Worm (Caenorhabditis elegans) whole organism, L1 larva: ENCODE results near the gene npr-10.
A peak's percentile ranks its signal among the peaks of the same experiment; 100 is the strongest.

Experiments
- C04F5.9 ChIP-seq: sonication (generic microtip); optimal IDR thresholded peaks from 2 replicates; lab custom pipeline; 2016; ENCODE audit warnings: missing genetic modification characterization, missing compliant biosample characterization
- C16A3.4 ChIP-seq: fragments of 150-350 bp; optimal IDR thresholded peaks from 2 replicates; lab custom pipeline; 2014; ENCODE audit warnings: missing biosample characterization, missing genetic modification characterization
- C34B4.2 ChIP-seq: sonication (generic microtip); optimal IDR thresholded peaks from 2 replicates; lab custom pipeline; 2017; ENCODE audit warnings: mild to moderate bottlenecking, missing genetic modification characterization, missing compliant biosample characterization
- F16B12.6 ChIP-seq: fragments of 150-350 bp; optimal IDR thresholded peaks from 2 replicates; lab custom pipeline; 2014; ENCODE audit warnings: missing biosample characterization, missing genetic modification characterization
- Y116A8C.19 ChIP-seq: sonication (generic microtip); optimal IDR thresholded peaks from 2 replicates; lab custom pipeline; 2016; ENCODE audit warnings: missing compliant biosample characterization, missing genetic modification characterization, borderline replicate concordance
- aha-1 ChIP-seq: fragments of 150-350 bp; optimal IDR thresholded peaks from 2 replicates; lab custom pipeline; 2014; ENCODE audit warnings: missing biosample characterization, missing genetic modification characterization
- aly-2 ChIP-seq: fragments of 150-350 bp; optimal IDR thresholded peaks from 2 replicates; lab custom pipeline; 2014; ENCODE audit warnings: missing biosample characterization, missing genetic modification characterization
- ama-1 ChIP-seq: fragments of 150-350 bp; optimal IDR thresholded peaks from 2 replicates; lab custom pipeline; 2014
- blmp-1 ChIP-seq: fragments of 150-350 bp; optimal IDR thresholded peaks from 2 replicates; lab custom pipeline; 2014; ENCODE audit warnings: missing biosample characterization, missing genetic modification characterization
- ceh-88 ChIP-seq: fragments of 200-800 bp; sonication (Bioruptor generic); IDR thresholded peaks from 2 replicates; pipeline ENCODE4 v1.3.6; 2022; ENCODE audit warnings: missing genetic modification characterization, missing compliant biosample characterization
- ceh-90 ChIP-seq: sonication (generic microtip); optimal IDR thresholded peaks from 2 replicates; lab custom pipeline; 2016; ENCODE audit warnings: missing genetic modification characterization, missing compliant biosample characterization
- efl-3 ChIP-seq: fragments of 200-800 bp; sonication (Bioruptor generic); optimal IDR thresholded peaks from 2 replicates; lab custom pipeline; 2018; ENCODE audit warnings: mild to moderate bottlenecking, missing genetic modification characterization, missing compliant biosample characterization
- egl-13 ChIP-seq: sonication (generic microtip); optimal IDR thresholded peaks from 2 replicates; lab custom pipeline; 2016; ENCODE audit warnings: missing genotype, missing genetic modification reagents, missing genetic modification characterization, missing compliant biosample characterization
- egl-27 ChIP-seq, 2 experiments: fragments of 150-350 bp in 1 of 2; sonication (generic microtip); optimal IDR thresholded peaks; 3 replicates each; lab custom pipeline; 2017 to 2018; ENCODE audit warnings: missing biosample characterization in 2 of 2, missing genetic modification characterization in 2 of 2, missing genetic modification reagents in 2 of 2
- elt-2 ChIP-seq: sonication (generic microtip); optimal IDR thresholded peaks from 2 replicates; lab custom pipeline; 2016; ENCODE audit warnings: missing genetic modification characterization, mild to moderate bottlenecking, inconsistent platforms, missing compliant biosample characterization, missing genetic modification reagents
- elt-3 ChIP-seq, 6 experiments: fragments of 150-350 bp in 1 of 6; sonication (generic microtip); optimal IDR thresholded peaks; 2 replicates each; lab custom pipeline; 2017 to 2018; ENCODE audit warnings: missing biosample characterization in 6 of 6, missing genetic modification characterization in 6 of 6, inconsistent platforms in 1 of 6
- ets-5 ChIP-seq: fragments of 200-800 bp; sonication (Bioruptor generic); IDR thresholded peaks from 2 replicates; pipeline ENCODE4 v1.3.6; 2022; ENCODE audit warnings: missing genetic modification characterization, missing compliant biosample characterization
- fkh-10 ChIP-seq: sonication (generic microtip); optimal IDR thresholded peaks from 2 replicates; lab custom pipeline; 2017; ENCODE audit warnings: missing biosample characterization, missing genetic modification reagents, missing genetic modification characterization
- fkh-4 ChIP-seq: sonication (generic microtip); optimal IDR thresholded peaks from 2 replicates; lab custom pipeline; 2016; ENCODE audit warnings: missing compliant biosample characterization, missing genetic modification characterization, borderline replicate concordance
- fos-1 ChIP-seq: fragments of 150-350 bp; optimal IDR thresholded peaks from 2 replicates; lab custom pipeline; 2014; ENCODE audit warnings: missing biosample characterization, missing genetic modification characterization
- grh-1 ChIP-seq: fragments of 200-800 bp; sonication (Bioruptor generic); IDR thresholded peaks from 2 replicates; pipeline ENCODE4 v1.3.6; 2022; ENCODE audit warnings: missing genetic modification reagents, missing genetic modification characterization, missing compliant biosample characterization
- hlh-17 ChIP-seq: fragments of 200-800 bp; sonication (Bioruptor generic); optimal IDR thresholded peaks from 2 replicates; lab custom pipeline; 2018; ENCODE audit warnings: missing genetic modification characterization, mild to moderate bottlenecking, missing compliant biosample characterization, moderate library complexity, borderline replicate concordance
- hlh-4 ChIP-seq: sonication (generic microtip); optimal IDR thresholded peaks from 2 replicates; lab custom pipeline; 2016; ENCODE audit warnings: mild to moderate bottlenecking, missing genetic modification characterization, missing compliant biosample characterization
- hpl-2 ChIP-seq: fragments of 150-350 bp; optimal IDR thresholded peaks from 2 replicates; lab custom pipeline; 2014; ENCODE audit warnings: missing biosample characterization, missing genetic modification reagents, missing genetic modification characterization
- lin-35 ChIP-seq, 2 experiments: fragments of 150-350 bp; optimal IDR thresholded peaks; 2 replicates each; lab custom pipeline; 2014; ENCODE audit warnings: missing biosample characterization in 2 of 2, missing genetic modification characterization in 2 of 2, missing genetic modification reagents in 2 of 2
- lin-39 ChIP-seq: fragments of 150-350 bp; optimal IDR thresholded peaks from 2 replicates; lab custom pipeline; 2014; ENCODE audit warnings: missing biosample characterization, missing genetic modification reagents, missing genetic modification characterization
- lir-3 ChIP-seq: sonication (generic microtip); optimal IDR thresholded peaks from 2 replicates; lab custom pipeline; 2016; ENCODE audit warnings: mild to moderate bottlenecking, missing genetic modification characterization, moderate library complexity, missing compliant biosample characterization; ENCODE audit not compliant: poor library complexity
- mab-9 ChIP-seq: fragments of 200-800 bp; sonication (Bioruptor generic); IDR thresholded peaks from 2 replicates; pipeline ENCODE4 v1.3.6; 2022; ENCODE audit warnings: missing genetic modification reagents, missing genetic modification characterization, missing compliant biosample characterization
- mdl-1 ChIP-seq, 2 experiments: fragments of 150-350 bp; optimal IDR thresholded peaks; 2 replicates each; lab custom pipeline; 2014 to 2017; ENCODE audit warnings: missing biosample characterization in 2 of 2, missing genetic modification characterization in 2 of 2, inconsistent platforms in 1 of 2
- mep-1 ChIP-seq: fragments of 150-350 bp; optimal IDR thresholded peaks from 2 replicates; lab custom pipeline; 2014; ENCODE audit warnings: missing biosample characterization, missing genetic modification characterization
- nhr-11 ChIP-seq: fragments of 150-350 bp; optimal IDR thresholded peaks from 2 replicates; lab custom pipeline; 2014; ENCODE audit warnings: missing biosample characterization, missing genetic modification characterization
- nhr-12 ChIP-seq: sonication (generic microtip); optimal IDR thresholded peaks from 2 replicates; lab custom pipeline; 2017; ENCODE audit warnings: missing biosample characterization, missing genetic modification characterization
- nhr-20 ChIP-seq: sonication (generic microtip); optimal IDR thresholded peaks from 2 replicates; lab custom pipeline; 2016; ENCODE audit warnings: mild to moderate bottlenecking, missing genetic modification characterization, missing compliant biosample characterization
- nhr-28 ChIP-seq: fragments of 150-350 bp; optimal IDR thresholded peaks from 2 replicates; lab custom pipeline; 2014; ENCODE audit warnings: missing biosample characterization, missing genetic modification characterization
- nhr-47 ChIP-seq: sonication (generic microtip); optimal IDR thresholded peaks from 2 replicates; lab custom pipeline; 2016; ENCODE audit warnings: mild to moderate bottlenecking, missing genetic modification characterization, moderate library complexity, missing compliant biosample characterization
- nhr-76 ChIP-seq: sonication (generic microtip); optimal IDR thresholded peaks from 2 replicates; lab custom pipeline; 2017; ENCODE audit warnings: missing biosample characterization, missing genetic modification characterization
- nhr-77 ChIP-seq: fragments of 150-350 bp; optimal IDR thresholded peaks from 2 replicates; lab custom pipeline; 2014; ENCODE audit warnings: missing biosample characterization, missing genetic modification characterization
- nhr-85 ChIP-seq: sonication (generic microtip); peaks from one replicate; lab custom pipeline; 2016; ENCODE audit warnings: missing genetic modification characterization, inconsistent platforms, missing compliant biosample characterization
- pag-3 ChIP-seq: sonication (generic microtip); optimal IDR thresholded peaks from 2 replicates; lab custom pipeline; 2017; ENCODE audit warnings: missing genetic modification characterization, mild to moderate bottlenecking, missing compliant biosample characterization, antibody characterized with exemption, borderline replicate concordance; ENCODE audit not compliant: insufficient read depth
- pqm-1 ChIP-seq: sonication (generic microtip); optimal IDR thresholded peaks from 3 replicates; lab custom pipeline; 2017; ENCODE audit warnings: missing biosample characterization, missing genetic modification characterization
- skn-1 ChIP-seq: fragments of 150-350 bp; optimal IDR thresholded peaks from 2 replicates; lab custom pipeline; 2014; ENCODE audit warnings: missing biosample characterization, missing genetic modification characterization
- snpc-4 ChIP-seq: fragments of 150-350 bp; optimal IDR thresholded peaks from 2 replicates; lab custom pipeline; 2014; ENCODE audit warnings: missing biosample characterization, missing genetic modification characterization
- snu-23 ChIP-seq: sonication (generic microtip); optimal IDR thresholded peaks from 2 replicates; lab custom pipeline; 2016; ENCODE audit warnings: missing genetic modification characterization, missing compliant biosample characterization
- sox-4 ChIP-seq: sonication (generic microtip); optimal IDR thresholded peaks from 2 replicates; lab custom pipeline; 2016; ENCODE audit warnings: missing genetic modification characterization, missing compliant biosample characterization
- sptf-1 ChIP-seq: fragments of 150-350 bp; optimal IDR thresholded peaks from 2 replicates; lab custom pipeline; 2014; ENCODE audit warnings: missing biosample characterization, missing genetic modification characterization
- sup-37 ChIP-seq: fragments of 200-800 bp; sonication (Bioruptor generic); optimal IDR thresholded peaks from 2 replicates; lab custom pipeline; 2018; ENCODE audit warnings: mild to moderate bottlenecking, missing genetic modification characterization, missing compliant biosample characterization
- tlp-1 ChIP-seq: fragments of 150-350 bp; optimal IDR thresholded peaks from 2 replicates; lab custom pipeline; 2014; ENCODE audit warnings: missing biosample characterization, missing genetic modification characterization
- unc-130 ChIP-seq: fragments of 150-350 bp; optimal IDR thresholded peaks from 2 replicates; lab custom pipeline; 2017; ENCODE audit warnings: missing biosample characterization, missing genetic modification characterization, inconsistent platforms
- unc-62 ChIP-seq: fragments of 150-350 bp; optimal IDR thresholded peaks from 2 replicates; lab custom pipeline; 2014; ENCODE audit warnings: missing biosample characterization, missing genetic modification reagents, missing genetic modification characterization
- vab-15 ChIP-seq: sonication (generic microtip); optimal IDR thresholded peaks from 2 replicates; lab custom pipeline; 2017; ENCODE audit warnings: missing genotype, mild to moderate bottlenecking, missing genetic modification characterization, missing compliant biosample characterization
- zip-4 ChIP-seq: fragments of 200-800 bp; sonication (Bioruptor generic); optimal IDR thresholded peaks from 2 replicates; lab custom pipeline; 2018; ENCODE audit warnings: mild to moderate bottlenecking, missing genetic modification characterization, moderate library complexity, missing compliant biosample characterization
- ztf-11 ChIP-seq, 2 experiments: sonication (generic microtip); optimal IDR thresholded peaks; 2 replicates each; lab custom pipeline; 2016 to 2017; ENCODE audit warnings: missing genetic modification characterization in 2 of 2, missing biosample characterization in 1 of 2, missing compliant biosample characterization in 1 of 2

Gene npr-10

ce11 chrX:12975595-12976089 is 56.9 kb downstream of the npr-10 start, which contains the start of gene ppk-3:
ppk-3 (minus strand) TSS chrX:12975645.
- TF ChIP-seq nhr-12 (no peak), ets-5 (no peak), mep-1 (tag; lab: Kevin White, UChicago) (peak; percentile 93), sox-4 (tag; lab: Kevin White, UChicago) (peak; percentile 33), snpc-4 (tag; lab: Kevin White, UChicago) (peak; percentile 70), C34B4.2 (no peak), unc-62 (GFP tag; lab: Kevin White, UChicago) (no peak), ceh-90 (tag; lab: Kevin White, UChicago) (no peak), lir-3 (tag; lab: Kevin White, UChicago) (peak; percentile 66), hlh-4 (tag; lab: Kevin White, UChicago) (no peak), blmp-1 (tag; lab: Kevin White, UChicago) (peak; percentile 88), lin-39 (tag; lab: Kevin White, UChicago) (peak; percentile 81), fkh-4 (tag; lab: Kevin White, UChicago) (no peak), ztf-11 (tag; optimal IDR thresholded peaks at IDR 0.05; lab: Kevin White, UChicago) (peak in 1 of 2 experiments; percentile 50), mab-9 (GFP tag; lab: Robert Waterston, UW) (peak; percentile 36), ceh-88 (GFP tag; lab: Robert Waterston, UW) (peak; percentile 61), mdl-1 (tag; optimal IDR thresholded peaks at IDR 0.05; lab: Kevin White, UChicago) (peak in 1 of 2 experiments; percentile 82), tlp-1 (tag; lab: Kevin White, UChicago) (no peak), fos-1 (tag; lab: Kevin White, UChicago) (peak; percentile 72), zip-4 (peak; percentile 49), ama-1 (lab: Kevin White, UChicago) (no peak), hpl-2 (peak; percentile 20), elt-3 (tag; optimal IDR thresholded peaks at IDR 0.05; lab: Kevin White, UChicago) (peak in 5 of 6 experiments; percentile 50 to 87 (median 64)), nhr-77 (tag; lab: Kevin White, UChicago) (peak; percentile 78), nhr-11 (peak; percentile 67), egl-27 (tag; optimal IDR thresholded peaks at IDR 0.05; lab: Kevin White, UChicago) (no peak), aha-1 (tag; lab: Kevin White, UChicago) (no peak), skn-1 (tag; lab: Kevin White, UChicago) (peak; percentile 65), nhr-47 (tag; lab: Kevin White, UChicago) (peak; percentile 88), pqm-1 (no peak), hlh-17 (GFP tag; lab: Kevin White, UChicago) (no peak), C16A3.4 (peak; percentile 90), elt-2 (tag; lab: Kevin White, UChicago) (peak; percentile 19), pag-3 (peak; percentile 37), sup-37 (peak; percentile 56), snu-23 (GFP tag; lab: Kevin White, UChicago) (peak; percentile 94), fkh-10 (GFP tag; lab: Kevin White, UChicago) (peak; percentile 40), nhr-28 (tag; lab: Kevin White, UChicago) (no peak), aly-2 (tag; lab: Kevin White, UChicago) (no peak), lin-35 (GFP tag; optimal IDR thresholded peaks at IDR 0.05; lab: Kevin White, UChicago) (peak; percentile 84 to 88), egl-13 (tag; lab: Kevin White, UChicago) (peak; percentile 63), F16B12.6 (peak; percentile 54), vab-15 (peak; percentile 62), nhr-20 (peak; percentile 93), efl-3 (GFP tag; lab: Kevin White, UChicago) (no peak), sptf-1 (tag; lab: Kevin White, UChicago) (no peak), nhr-85 (tag; lab: Kevin White, UChicago) (peak; percentile 92), C04F5.9 (tag; lab: Kevin White, UChicago) (peak; percentile 59), unc-130 (tag; lab: Kevin White, UChicago) (peak; percentile 79), grh-1 (GFP tag; lab: Robert Waterston, UW) (peak; percentile 85), Y116A8C.19 (tag; lab: Kevin White, UChicago) (no peak), nhr-76 (tag; lab: Kevin White, UChicago) (no peak)
